Fruit fly (Drosophila melanogaster): ENCODE data around the gene Prestin.

The Prestin gene

dm6 chr3L:17948643-17949506 is 41.3 kb upstream of the Prestin start (continued):
- no peak for TF ChIP-seq CG7745 (tag; optimal IDR thresholded peaks at IDR 0.05)
- no peak for TF ChIP-seq psq (GFP tag; optimal IDR thresholded peaks at IDR 0.05)
- peak; percentile 16 for TF ChIP-seq her (GFP tag; optimal IDR thresholded peaks at IDR 0.05)
- TF ChIP-seq Dll (GFP tag; IDR thresholded peaks at IDR 0.05; ENCODE audit: partially characterized antibody), result no peak
- no peak for TF ChIP-seq CG3847 (GFP tag; IDR thresholded peaks at IDR 0.05)
- TF ChIP-seq CG14050 (GFP tag; IDR thresholded peaks at IDR 0.05), result no peak
- TF ChIP-seq CG17829 (tag; optimal IDR thresholded peaks at IDR 0.05), result no peak
- peak; percentile 2 for TF ChIP-seq grn (GFP tag; optimal IDR thresholded peaks at IDR 0.05)
- TF ChIP-seq ATbp (GFP tag; optimal IDR thresholded peaks at IDR 0.05), result no peak
- peak; percentile 58 for TF ChIP-seq CG9932 (GFP tag; IDR thresholded peaks at IDR 0.05)
- TF ChIP-seq vnd (GFP tag; IDR thresholded peaks at IDR 0.05; ENCODE audit: partially characterized antibody), result peak; percentile 43; the same call in 1 of the 3 replicates
- peak; percentile 13 for TF ChIP-seq B-H2 (GFP tag; optimal IDR thresholded peaks at IDR 0.05)
- TF ChIP-seq pan (optimal IDR thresholded peaks at IDR 0.05), result no peak
- TF ChIP-seq pan (GFP tag; optimal IDR thresholded peaks at IDR 0.05 in 1 of 2, IDR thresholded peaks at IDR 0.05 in 1 of 2), result no peak
- TF ChIP-seq CG31224 (GFP tag; IDR thresholded peaks at IDR 0.05), result peak; percentile 55
- peak; percentile 30 for TF ChIP-seq CG30403 (GFP tag; optimal IDR thresholded peaks at IDR 0.05)
- TF ChIP-seq CG1647 (GFP tag; optimal IDR thresholded peaks at IDR 0.05), result no peak
- no peak for TF ChIP-seq CG10274 (GFP tag; optimal IDR thresholded peaks at IDR 0.05)
- TF ChIP-seq Ets65A (GFP tag), result peak; percentile 83
- peak; percentile 13; the same call in 1 of the 4 replicates for TF ChIP-seq Gug (GFP tag; IDR thresholded peaks at IDR 0.05)
- TF ChIP-seq CG2199 (GFP tag; IDR thresholded peaks at IDR 0.05), result 0 out of 3 replicates have a peak, but pooled peaks have one; percentile 36
- TF ChIP-seq z (GFP tag; IDR thresholded peaks at IDR 0.05), result peak; percentile 68; the same call in 2 of the 3 replicates
- TF ChIP-seq lmd (GFP tag; IDR thresholded peaks at IDR 0.05), result no peak
- 0 out of 2 replicates have a peak, but pooled peaks have one; percentile 20 for TF ChIP-seq Xrp1 (GFP tag; IDR thresholded peaks at IDR 0.05)
- 0 out of 2 replicates have a peak, but pooled peaks have one; percentile 16 for TF ChIP-seq wdn (GFP tag; IDR thresholded peaks at IDR 0.05)
- peak; percentile 7; the same call in 1 of the 2 replicates for TF ChIP-seq inv (GFP tag; IDR thresholded peaks at IDR 0.05; ENCODE audit: partially characterized antibody)
- no peak for TF ChIP-seq Lpt (GFP tag; optimal IDR thresholded peaks at IDR 0.05)
- TF ChIP-seq Med (GFP tag), result peak; percentile 78
- peak; percentile 92 for TF ChIP-seq D19B (GFP tag; optimal IDR thresholded peaks at IDR 0.05)
- no peak for TF ChIP-seq CG12299 (tag; optimal IDR thresholded peaks at IDR 0.05)
- no peak for TF ChIP-seq CG6254 (GFP tag; optimal IDR thresholded peaks at IDR 0.05)
- TF ChIP-seq Myb (GFP tag; optimal IDR thresholded peaks at IDR 0.05), result peak; percentile 13
- TF ChIP-seq Chrac-16 (GFP tag; optimal IDR thresholded peaks at IDR 0.05), result no peak
- no peak for TF ChIP-seq gfzf (GFP tag; optimal IDR thresholded peaks at IDR 0.05)
- TF ChIP-seq MBD-R2 (GFP tag; IDR thresholded peaks at IDR 0.05), result peak; percentile 55; the same call in 1 of the 2 replicates
- peak; percentile 7 for TF ChIP-seq Atf3 (GFP tag; optimal IDR thresholded peaks at IDR 0.05)
- TF ChIP-seq Dbx (GFP tag; IDR thresholded peaks at IDR 0.05), result peak; percentile 65; the same call in 2 of the 3 replicates
- peak; percentile 34 for TF ChIP-seq nom (GFP tag; optimal IDR thresholded peaks at IDR 0.05)
- TF ChIP-seq fd64A (GFP tag; optimal IDR thresholded peaks at IDR 0.05), result no peak
- TF ChIP-seq CG7556 (GFP tag; optimal IDR thresholded peaks at IDR 0.05), result peak; percentile 69
- peak; percentile 100 for TF ChIP-seq cwo (GFP tag; optimal IDR thresholded peaks at IDR 0.05)
- TF ChIP-seq dmrt99B (tag; optimal IDR thresholded peaks at IDR 0.05), result no peak
- TF ChIP-seq gsb (GFP tag; IDR thresholded peaks at IDR 0.05), result 0 out of 2 replicates have a peak, but pooled peaks have one; percentile 14
- no peak for TF ChIP-seq stc (GFP tag; IDR thresholded peaks at IDR 0.05)
- TF ChIP-seq Opbp (GFP tag; IDR thresholded peaks at IDR 0.05; ENCODE audit: partially characterized antibody), result peak; percentile 26; the same call in 1 of the 3 replicates
- TF ChIP-seq pita (GFP tag; optimal IDR thresholded peaks at IDR 0.05), result no peak
- no peak for TF ChIP-seq Poxn (GFP tag; IDR thresholded peaks at IDR 0.05)
- TF ChIP-seq GATAe (GFP tag; conservative IDR thresholded peaks at IDR 0.05), result 0 out of 2 replicates have a peak, but pooled peaks have one; percentile 11
- peak; percentile 47 for TF ChIP-seq Meics (GFP tag; optimal IDR thresholded peaks at IDR 0.05)
